Fruit fly (Drosophila melanogaster) whole organism, prepupa: ENCODE data around the gene CG12502.
A peak's percentile ranks its signal among the peaks of the same experiment; 100 is the strongest.

Experiments
- Blimp-1 ChIP-seq: fragments of 200-800 bp; sonication (Bioruptor generic); optimal IDR thresholded peaks from 3 replicates; lab custom pipeline; 2017; ENCODE audit warnings: missing biosample characterization, missing genetic modification characterization, mild to moderate bottlenecking, moderate library complexity, missing genetic modification reagents
- CG10631 ChIP-seq: fragments of 200-800 bp; sonication (Bioruptor generic); optimal IDR thresholded peaks from 2 replicates; lab custom pipeline; 2016; ENCODE audit warnings: missing biosample characterization, missing genetic modification characterization
- CG11762 ChIP-seq: fragments of 200-800 bp; sonication (Bioruptor generic); optimal IDR thresholded peaks from 3 replicates; lab custom pipeline; 2016; ENCODE audit warnings: missing biosample characterization, missing genetic modification characterization; ENCODE audit not compliant: insufficient read depth
- CG1621 ChIP-seq: fragments of 200-800 bp; sonication (Bioruptor generic); optimal IDR thresholded peaks from 3 replicates; lab custom pipeline; 2018; ENCODE audit warnings: missing biosample characterization, mild to moderate bottlenecking, missing genetic modification characterization
- CG16779 ChIP-seq: fragments of 200-800 bp; sonication (Bioruptor generic); optimal IDR thresholded peaks from 3 replicates; lab custom pipeline; 2017; ENCODE audit warnings: missing biosample characterization, mild to moderate bottlenecking, missing genetic modification characterization
- CG3032 ChIP-seq: fragments of 200-800 bp; optimal IDR thresholded peaks from 2 replicates; lab custom pipeline; 2019; ENCODE audit warnings: missing biosample characterization, mild to moderate bottlenecking, missing genetic modification characterization, moderate library complexity
- CG31627 ChIP-seq: fragments of 200-800 bp; sonication (Bioruptor generic); optimal IDR thresholded peaks from 3 replicates; lab custom pipeline; 2016; ENCODE audit warnings: missing biosample characterization, missing genetic modification characterization
- CG32006 ChIP-seq: fragments of 200-800 bp; sonication (Bioruptor generic); optimal IDR thresholded peaks from 3 replicates; lab custom pipeline; 2017; ENCODE audit warnings: missing biosample characterization, mild to moderate bottlenecking, missing genetic modification characterization
- CG3919 ChIP-seq: fragments of 200-800 bp; sonication (Bioruptor generic); optimal IDR thresholded peaks from 3 replicates; lab custom pipeline; 2016; ENCODE audit warnings: missing biosample characterization, missing genetic modification characterization
- CG4318 ChIP-seq: fragments of 200-800 bp; sonication (Bioruptor generic); optimal IDR thresholded peaks from 3 replicates; lab custom pipeline; 2017; ENCODE audit warnings: missing biosample characterization, mild to moderate bottlenecking, missing genetic modification characterization
- CG6163 ChIP-seq: fragments of 200-800 bp; sonication (Bioruptor generic); IDR thresholded peaks from 3 replicates; pipeline ENCODE4 v1.3.6; 2022; ENCODE audit warnings: missing biosample characterization, missing genetic modification characterization
- CG6276 ChIP-seq: fragments of 200-800 bp; sonication (Bioruptor generic); optimal IDR thresholded peaks from 2 replicates; lab custom pipeline; 2017; ENCODE audit warnings: missing biosample characterization, mild to moderate bottlenecking, missing genetic modification characterization
- CG6854 ChIP-seq: fragments of 200-800 bp; sonication (Bioruptor generic); optimal IDR thresholded peaks from 2 replicates; lab custom pipeline; 2017; ENCODE audit warnings: missing biosample characterization, mild to moderate bottlenecking, missing genetic modification characterization
- CG8119 ChIP-seq: fragments of 200-800 bp; sonication (Bioruptor generic); IDR thresholded peaks from 3 replicates; pipeline ENCODE4 v1.3.6; 2022; ENCODE audit warnings: missing biosample characterization, missing genetic modification characterization
- CG8632 ChIP-seq: fragments of 200-800 bp; sonication (Bioruptor generic); optimal IDR thresholded peaks from 3 replicates; lab custom pipeline; 2016; ENCODE audit warnings: missing biosample characterization, missing genetic modification characterization
- Eip75B ChIP-seq: fragments of 200-800 bp; sonication (Bioruptor generic); optimal IDR thresholded peaks from 3 replicates; lab custom pipeline; 2016; ENCODE audit warnings: missing biosample characterization, missing genetic modification characterization
- Eip78C ChIP-seq: fragments of 200-800 bp; sonication (Bioruptor generic); peaks from one replicate; lab custom pipeline; 2016; ENCODE audit warnings: missing biosample characterization, missing genetic modification characterization
- Eip93F ChIP-seq: fragments of 200-800 bp; sonication (Bioruptor generic); optimal IDR thresholded peaks from 2 replicates; lab custom pipeline; 2016; ENCODE audit warnings: missing biosample characterization, mild to moderate bottlenecking, missing genetic modification characterization
- Ets21C ChIP-seq: fragments of 200-800 bp; sonication (Bioruptor generic); optimal IDR thresholded peaks from 3 replicates; lab custom pipeline; 2016; ENCODE audit warnings: missing biosample characterization, missing genetic modification characterization
- Ets96B ChIP-seq: fragments of 200-800 bp; optimal IDR thresholded peaks from 2 replicates; lab custom pipeline; 2019; ENCODE audit warnings: missing biosample characterization, mild to moderate bottlenecking, missing genetic modification characterization, moderate library complexity
- Gug ChIP-seq: fragments of 200-800 bp; sonication (Bioruptor generic); IDR thresholded peaks from 2 replicates; pipeline ENCODE4 v1.3.6; 2022; ENCODE audit warnings: missing biosample characterization, missing genetic modification characterization
- Hr39 ChIP-seq: fragments of 200-800 bp; sonication (Bioruptor generic); optimal IDR thresholded peaks from 2 replicates; lab custom pipeline; 2016; ENCODE audit warnings: missing biosample characterization, missing genetic modification characterization
- Lpt ChIP-seq: fragments of 200-800 bp; sonication (Bioruptor generic); optimal IDR thresholded peaks from 3 replicates; lab custom pipeline; 2016; ENCODE audit warnings: missing biosample characterization, missing genetic modification characterization
- Met ChIP-seq: fragments of 200-800 bp; sonication (Bioruptor generic); optimal IDR thresholded peaks from 3 replicates; lab custom pipeline; 2016; ENCODE audit warnings: missing biosample characterization, missing genetic modification characterization
- OdsH ChIP-seq: fragments of 200-800 bp; sonication (Bioruptor generic); optimal IDR thresholded peaks from 3 replicates; lab custom pipeline; 2016; ENCODE audit warnings: missing biosample characterization, missing genetic modification characterization
- Smox ChIP-seq: fragments of 200-800 bp; sonication (Bioruptor generic); optimal IDR thresholded peaks from 3 replicates; lab custom pipeline; 2016; ENCODE audit warnings: missing biosample characterization, missing genetic modification characterization
- Sox102F ChIP-seq: fragments of 200-800 bp; sonication (Bioruptor generic); optimal IDR thresholded peaks from 2 replicates; lab custom pipeline; 2016; ENCODE audit warnings: missing biosample characterization, mild to moderate bottlenecking, missing genetic modification characterization
- Sox14 ChIP-seq: fragments of 200-800 bp; sonication (Bioruptor generic); optimal IDR thresholded peaks from 3 replicates; lab custom pipeline; 2016; ENCODE audit warnings: missing biosample characterization, missing genetic modification characterization
- Sox15 ChIP-seq: fragments of 200-800 bp; sonication (Bioruptor generic); optimal IDR thresholded peaks from 3 replicates; lab custom pipeline; 2016; ENCODE audit warnings: missing biosample characterization, missing genetic modification characterization
- achi ChIP-seq: fragments of 200-800 bp; sonication (Bioruptor generic); optimal IDR thresholded peaks from 3 replicates; lab custom pipeline; 2016; ENCODE audit warnings: missing biosample characterization, missing genetic modification characterization
- acj6 ChIP-seq: fragments of 200-800 bp; sonication (Bioruptor generic); optimal IDR thresholded peaks from 3 replicates; lab custom pipeline; 2016; ENCODE audit warnings: missing biosample characterization, missing genetic modification characterization
- cyc ChIP-seq: fragments of 200-800 bp; sonication (Bioruptor generic); optimal IDR thresholded peaks from 3 replicates; lab custom pipeline; 2016; ENCODE audit warnings: missing biosample characterization, missing genetic modification characterization
- dac ChIP-seq: fragments of 200-800 bp; sonication (Bioruptor generic); optimal IDR thresholded peaks from 2 replicates; lab custom pipeline; 2017; ENCODE audit warnings: missing biosample characterization, mild to moderate bottlenecking, missing genetic modification characterization
- eg ChIP-seq: fragments of 200-800 bp; sonication (Bioruptor generic); IDR thresholded peaks from 3 replicates; pipeline ENCODE4 v1.3.6; 2022; ENCODE audit warnings: missing biosample characterization, missing genetic modification characterization
- fd59A ChIP-seq: fragments of 200-800 bp; sonication (Bioruptor generic); optimal IDR thresholded peaks from 2 replicates; lab custom pipeline; 2017; ENCODE audit warnings: missing biosample characterization, mild to moderate bottlenecking, missing genetic modification characterization, missing genetic modification reagents
- lz ChIP-seq: fragments of 200-800 bp; sonication (Bioruptor generic); optimal IDR thresholded peaks from 3 replicates; lab custom pipeline; 2016; ENCODE audit warnings: missing biosample characterization, missing genetic modification characterization
- net ChIP-seq: fragments of 200-800 bp; sonication (Bioruptor generic); optimal IDR thresholded peaks from 3 replicates; lab custom pipeline; 2016; ENCODE audit warnings: missing biosample characterization, missing genetic modification characterization
- pdm3 ChIP-seq: fragments of 200-800 bp; sonication (Bioruptor generic); optimal IDR thresholded peaks from 3 replicates; lab custom pipeline; 2016; ENCODE audit warnings: missing biosample characterization, missing genetic modification characterization
- salr ChIP-seq, 2 experiments: fragments of 200-800 bp; sonication (Bioruptor generic); optimal IDR thresholded peaks; 3 replicates each; lab custom pipeline; 2016 to 2018; ENCODE audit warnings: missing biosample characterization in 2 of 2, missing genetic modification characterization in 2 of 2, mild to moderate bottlenecking in 1 of 2
- spab ChIP-seq: fragments of 200-800 bp; sonication (Bioruptor generic); optimal IDR thresholded peaks from 2 replicates; lab custom pipeline; 2017; ENCODE audit warnings: missing biosample characterization, mild to moderate bottlenecking, missing genetic modification characterization, missing genetic modification reagents
- ss ChIP-seq, 2 experiments: fragments of 200-800 bp; sonication (Bioruptor generic); optimal IDR thresholded peaks; 2 replicates in 1 of 2; 3 replicates in 1 of 2; lab custom pipeline; 2017 to 2018; ENCODE audit warnings: mild to moderate bottlenecking in 2 of 2, missing biosample characterization in 2 of 2, missing genetic modification characterization in 2 of 2, moderate library complexity in 1 of 2
- svp ChIP-seq: fragments of 200-800 bp; sonication (Bioruptor generic); peaks from one replicate; lab custom pipeline; 2016; ENCODE audit warnings: missing biosample characterization, missing genetic modification characterization
- topi ChIP-seq: fragments of 200-800 bp; sonication (Bioruptor generic); optimal IDR thresholded peaks from 3 replicates; lab custom pipeline; 2016; ENCODE audit warnings: missing biosample characterization, missing genetic modification characterization
- vri ChIP-seq: fragments of 200-800 bp; sonication (Bioruptor generic); optimal IDR thresholded peaks from 3 replicates; lab custom pipeline; 2016; ENCODE audit warnings: missing biosample characterization, mild to moderate bottlenecking, missing genetic modification characterization

The CG12502 gene

dm6 chr3L:837552-838187 lies 27.5 kb upstream of the CG12502 start, which contains the start of the genes CG13901 and CG13887 (continued):
- peak; percentile 84 for TF ChIP-seq Ets96B
- TF ChIP-seq CG6163 (GFP tag; lab: Robert Waterston, UW) = peak; percentile 92
- TF ChIP-seq CG6276 (GFP tag; lab: Kevin White, UChicago) = peak; percentile 33
- peak; percentile 90 for TF ChIP-seq vri (GFP tag; lab: Kevin White, UChicago)
- peak; percentile 90 for TF ChIP-seq CG3919 (GFP tag; lab: Kevin White, UChicago)
- peak; percentile 86 for TF ChIP-seq Lpt
- TF ChIP-seq Ets21C = peak; percentile 91
- TF ChIP-seq acj6 (GFP tag; lab: Kevin White, UChicago) = peak; percentile 92
- TF ChIP-seq spab (GFP tag; lab: Kevin White, UChicago) = no peak
- peak; percentile 91 for TF ChIP-seq CG10631 (GFP tag; lab: Kevin White, UChicago)
- TF ChIP-seq CG1621 = peak; percentile 76
- peak; percentile 81 for TF ChIP-seq CG11762 (GFP tag; lab: Kevin White, UChicago)
- peak; percentile 89 for TF ChIP-seq topi (GFP tag; lab: Kevin White, UChicago)
- TF ChIP-seq net (GFP tag; lab: Kevin White, UChicago) = peak; percentile 82
- TF ChIP-seq cyc = peak; percentile 93
- peak; percentile 93 for TF ChIP-seq achi (GFP tag; lab: Kevin White, UChicago)
- TF ChIP-seq Blimp-1 (GFP tag; lab: Kevin White, UChicago) = peak; percentile 44
- peak; percentile 90 for TF ChIP-seq Eip78C (GFP tag; lab: Kevin White, UChicago)
- TF ChIP-seq ss (GFP tag; optimal IDR thresholded peaks at IDR 0.05; lab: Kevin White, UChicago) = peak; percentile 38 to 71
- peak; percentile 79 for TF ChIP-seq Eip93F (GFP tag; lab: Kevin White, UChicago)
- TF ChIP-seq Met (GFP tag; lab: Kevin White, UChicago) = peak; percentile 90
- peak; percentile 66 to 80 for TF ChIP-seq salr (GFP tag; optimal IDR thresholded peaks at IDR 0.05; lab: Kevin White, UChicago)

DNA sequence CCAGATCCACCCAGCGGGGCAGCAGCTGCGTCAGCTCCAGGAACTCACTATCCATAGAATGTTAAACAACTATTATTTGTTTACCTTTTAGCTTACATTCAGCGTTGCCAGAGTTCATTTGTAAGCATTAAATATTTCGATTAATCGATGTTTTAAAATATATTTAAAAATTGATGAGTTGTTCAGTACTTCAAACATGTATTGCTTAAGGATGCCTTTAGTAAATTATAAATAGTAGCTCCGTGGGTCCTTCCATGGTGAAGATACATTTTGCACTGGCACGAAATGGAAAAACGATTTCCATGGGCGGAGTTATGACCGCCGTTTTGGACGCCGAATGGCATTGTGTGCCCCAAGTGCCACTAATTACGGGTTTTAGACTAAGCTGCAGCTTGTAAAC lies 23.9 kb upstream of the CG12502 start, which contains the start of the genes JMJD5 and Gr61a:
Gene JMJD5, minus strand, starts transcription at position 101 of the 400 bp plus-strand sequence.
Gene Gr61a, plus strand, starts transcription at position 192 of the 400 bp plus-strand sequence.
- TF ChIP-seq CG8119 = no peak
- TF ChIP-seq CG4318 (GFP tag; lab: Kevin White, UChicago) = no peak
- TF ChIP-seq Sox102F (GFP tag; lab: Kevin White, UChicago) = no peak
- TF ChIP-seq CG6854 (GFP tag; lab: Kevin White, UChicago) = no peak
- TF ChIP-seq, all 60 proteins: peak for 0

dm6 chr3L:843626-844025 lies 21.6 kb upstream of the CG12502 start, which contains the start of gene Cep290:
Gene Cep290, plus strand, starts transcription at chr3L:843926.
- TF ChIP-seq achi (GFP tag; lab: Kevin White, UChicago) = no peak
- no peak for TF ChIP-seq Gug (GFP tag; lab: Robert Waterston, UW)
- TF ChIP-seq CG8632 = no peak
- TF ChIP-seq CG32006 (GFP tag; lab: Kevin White, UChicago) = no peak
- no peak for TF ChIP-seq svp (GFP tag; lab: Kevin White, UChicago)
- TF ChIP-seq Eip75B (GFP tag; lab: Kevin White, UChicago) = no peak
- no peak for TF ChIP-seq topi (GFP tag; lab: Kevin White, UChicago)
- TF ChIP-seq CG3919 (GFP tag; lab: Kevin White, UChicago) = no peak
- TF ChIP-seq CG16779 = no peak

DNA sequence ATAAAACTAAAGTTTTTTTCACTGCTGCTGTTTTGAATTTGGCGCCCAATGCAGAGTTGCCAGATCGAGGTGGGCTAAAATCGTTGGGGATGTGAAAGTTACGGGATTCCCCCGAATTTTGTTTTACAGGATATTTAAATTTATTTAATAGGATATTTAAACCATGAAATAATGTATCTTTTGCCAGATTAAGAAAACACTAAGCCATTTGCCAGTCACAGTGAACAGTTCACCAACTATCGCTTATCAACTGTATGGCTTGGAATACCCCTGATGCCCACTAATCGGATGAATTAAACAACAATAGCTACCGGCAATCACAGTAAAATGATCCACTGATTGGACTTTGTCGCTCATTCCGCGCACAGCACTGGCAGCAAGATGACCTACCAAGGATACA lies 14.1 kb upstream of the CG12502 start, which contains the start of gene Dci:
Gene Dci, plus strand, starts transcription at position 286 of the 400 bp plus-strand sequence.
- TF ChIP-seq CG8632 = no peak
- peak; percentile 5 for TF ChIP-seq dac (GFP tag; lab: Kevin White, UChicago)
- no peak for TF ChIP-seq CG16779
- TF ChIP-seq lz (GFP tag; lab: Kevin White, UChicago) = peak; percentile 70
- peak; percentile 68 for TF ChIP-seq pdm3
- peak; percentile 58 for TF ChIP-seq CG3032 (tag; lab: Kevin White, UChicago)
- TF ChIP-seq vri (GFP tag; lab: Kevin White, UChicago) = no peak
- TF ChIP-seq CG31627 (GFP tag; lab: Kevin White, UChicago) = peak; percentile 80
- TF ChIP-seq CG6854 (GFP tag; lab: Kevin White, UChicago) = no peak
- peak; percentile 79 for TF ChIP-seq Hr39 (GFP tag; lab: Kevin White, UChicago)
- TF ChIP-seq Ets96B = no peak
- peak; percentile 88 for TF ChIP-seq Eip78C (GFP tag; lab: Kevin White, UChicago)
- peak; percentile 4 for TF ChIP-seq fd59A (GFP tag; lab: Kevin White, UChicago)
- peak; percentile 74 for TF ChIP-seq topi (GFP tag; lab: Kevin White, UChicago)
- TF ChIP-seq Smox (GFP tag; lab: Kevin White, UChicago) = peak; percentile 61
- peak; percentile 59 for TF ChIP-seq Sox15 (GFP tag; lab: Kevin White, UChicago)
- peak; percentile 77 for TF ChIP-seq Sox14 (GFP tag; lab: Kevin White, UChicago)
- TF ChIP-seq eg (GFP tag; lab: Robert Waterston, UW) = peak; percentile 64
- no peak for TF ChIP-seq Eip93F (GFP tag; lab: Kevin White, UChicago)
- TF ChIP-seq OdsH (GFP tag; lab: Kevin White, UChicago) = peak; percentile 76
- peak; percentile 69 for TF ChIP-seq Ets21C
- TF ChIP-seq Sox102F (GFP tag; lab: Kevin White, UChicago) = peak; percentile 51
- peak; percentile 95 for TF ChIP-seq svp (GFP tag; lab: Kevin White, UChicago)
